Worm (Caenorhabditis elegans) whole organism, L1 larva: ENCODE results near the gene C28G1.2.

Source experiments
- alr-1 ChIP-seq: fragments of 200-800 bp; sonication (Bioruptor generic); optimal IDR thresholded peaks from 2 replicates; lab custom pipeline; 2018; ENCODE audit warnings: borderline replicate concordance, mild to moderate bottlenecking, missing genetic modification characterization, missing compliant biosample characterization
- lir-3 ChIP-seq: sonication (generic microtip); optimal IDR thresholded peaks from 2 replicates; lab custom pipeline; 2016; ENCODE audit warnings: mild to moderate bottlenecking, missing genetic modification characterization, moderate library complexity, missing compliant biosample characterization; ENCODE audit not compliant: poor library complexity
- nhr-237 ChIP-seq: fragments of 150-350 bp; optimal IDR thresholded peaks from 2 replicates; lab custom pipeline; 2014; ENCODE audit warnings: missing biosample characterization, missing genetic modification characterization
- nhr-84 ChIP-seq: sonication (generic microtip); optimal IDR thresholded peaks from 2 replicates; lab custom pipeline; 2017; ENCODE audit warnings: missing biosample characterization, missing genetic modification characterization
- vab-15 ChIP-seq: sonication (generic microtip); optimal IDR thresholded peaks from 2 replicates; lab custom pipeline; 2017; ENCODE audit warnings: missing genotype, mild to moderate bottlenecking, missing genetic modification characterization, missing compliant biosample characterization
- ztf-11 ChIP-seq, 2 experiments: sonication (generic microtip); optimal IDR thresholded peaks; 2 replicates each; lab custom pipeline; 2016 to 2017; ENCODE audit warnings: missing genetic modification characterization in 2 of 2, missing biosample characterization in 1 of 2, missing compliant biosample characterization in 1 of 2

ce11 chrX:8786687-8787086 lies 49.1 kb upstream of the C28G1.2 start:
- TF ChIP-seq ztf-11 (tag; optimal IDR thresholded peaks at IDR 0.05; lab: Kevin White, UChicago) (no peak), nhr-237 (tag; lab: Kevin White, UChicago) (no peak), alr-1 (tag; lab: Kevin White, UChicago) (no peak), lir-3 (tag; lab: Kevin White, UChicago) (no peak), vab-15 (no peak), nhr-84 (tag; lab: Kevin White, UChicago) (no peak)
